Fruit fly (Drosophila melanogaster): ENCODE measurements around the gene CG31087.

The CG31087 gene

dm6 chr3R:25305822-25306544, 7.7 kb downstream of the CG31087 start:
- TF ChIP-seq noc (tag; optimal IDR thresholded peaks at IDR 0.05), result peak; percentile 47

- TF ChIP-seq noc (tag; optimal IDR thresholded peaks at IDR 0.05), result no peak
These were observed 9.7 kb downstream of the CG31087 start, which contains the start of gene CG31436 for dm6 chr3R:25303857-25304440. CG31436 (plus strand) TSS chr3R:25304137.

- TF ChIP-seq noc (tag; optimal IDR thresholded peaks at IDR 0.05), result no peak
These were observed 11.4 kb downstream of the CG31087 start, which contains the start of gene CG31370 for dm6 chr3R:25302239-25302638. CG31370 (plus strand) TSS chr3R:25302464.

dm6 chr3R:25300575-25300974, 13.1 kb downstream of the CG31087 start, which contains the start of gene CG13659:
CG13659 (plus strand) TSS chr3R:25300891.
- no peak for TF ChIP-seq noc (tag; optimal IDR thresholded peaks at IDR 0.05)

- no peak for TF ChIP-seq noc (tag; optimal IDR thresholded peaks at IDR 0.05)
These were observed 14.1 kb downstream of the CG31087 start, which contains the start of gene CG31288 for dm6 chr3R:25299507-25299964. CG31288 (minus strand) TSS chr3R:25299557.

- no peak for TF ChIP-seq noc (tag; optimal IDR thresholded peaks at IDR 0.05)
These were observed 16.0 kb downstream of the CG31087 start, which contains the start of gene CG31097 for dm6 chr3R:25297678-25298077. CG31097 (minus strand) TSS chr3R:25297778.

- peak; percentile 65 for TF ChIP-seq noc (tag; optimal IDR thresholded peaks at IDR 0.05)
These were observed 18.2 kb downstream of the CG31087 start, which contains the start of gene CG31102 for dm6 chr3R:25295320-25296020. CG31102 (minus strand) TSS chr3R:25295594.

dm6 chr3R:25292864-25293284, 20.8 kb downstream of the CG31087 start, which contains the start of gene CG31098:
CG31098 (minus strand) TSS chr3R:25292977.
- TF ChIP-seq noc (tag; optimal IDR thresholded peaks at IDR 0.05), result peak; percentile 59

dm6 chr3R:25289589-25289988, 24.0 kb downstream of the CG31087 start, which contains the start of gene CG11893:
CG11893 (plus strand) TSS chr3R:25289889.
- no peak for TF ChIP-seq noc (tag; optimal IDR thresholded peaks at IDR 0.05)

dm6 chr3R:25287128-25287527, 26.5 kb downstream of the CG31087 start, which contains the start of gene CG13658:
CG13658 (plus strand) TSS chr3R:25287474.
- no peak for TF ChIP-seq noc (tag; optimal IDR thresholded peaks at IDR 0.05)

dm6 chr3R:25285173-25285572, 28.5 kb downstream of the CG31087 start, which contains the start of gene CG31104:
CG31104 (plus strand) TSS chr3R:25285473.
- no peak for TF ChIP-seq noc (tag; optimal IDR thresholded peaks at IDR 0.05)

- TF ChIP-seq noc (tag; optimal IDR thresholded peaks at IDR 0.05), result no peak
These were observed 30.4 kb downstream of the CG31087 start, which contains the start of gene CG31300 for dm6 chr3R:25283209-25283670. CG31300 (plus strand) TSS chr3R:25283620.

dm6 chr3R:25281165-25281564, 32.5 kb downstream of the CG31087 start, which contains the start of gene CG11892:
CG11892 (plus strand) TSS chr3R:25281548.
- TF ChIP-seq noc (tag; optimal IDR thresholded peaks at IDR 0.05), result peak; percentile 84

- TF ChIP-seq noc (tag; optimal IDR thresholded peaks at IDR 0.05), result peak; percentile 65
These were observed 33.8 kb downstream of the CG31087 start, which contains the start of gene CG10514 for dm6 chr3R:25279796-25280350. CG10514 (minus strand) TSS chr3R:25279846.

dm6 chr3R:25277112-25277511, 36.5 kb downstream of the CG31087 start, which contains the start of gene CG10513:
CG10513 (minus strand) TSS chr3R:25277212.
- TF ChIP-seq noc (tag; optimal IDR thresholded peaks at IDR 0.05), result no peak
